Worm (Caenorhabditis elegans): ENCODE results near the gene Y69A2AR.28.

The Y69A2AR.28 gene

DNA sequence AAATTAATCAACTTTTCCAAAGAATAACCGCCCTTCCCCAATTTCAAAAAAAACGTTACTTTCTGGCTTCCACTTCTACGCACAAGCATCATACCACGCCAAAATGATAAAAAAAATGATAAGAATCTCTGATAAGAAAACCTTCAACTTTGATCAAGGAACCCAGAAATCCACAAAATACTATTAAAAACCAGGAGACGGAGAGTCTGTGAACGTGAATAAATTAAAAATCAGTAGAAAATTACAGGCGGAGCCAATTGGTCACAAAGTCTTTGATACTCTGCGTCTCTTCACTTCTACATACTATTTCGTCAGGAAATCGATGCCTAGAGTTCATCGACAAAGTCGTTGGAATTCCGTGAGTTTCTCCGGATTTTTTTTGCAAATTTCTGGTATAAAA, 5.8 kb upstream of the Y69A2AR.28 start, which contains the start of gene smf-3:
TSS of gene smf-3 (plus strand) at position 259 of the 400 bp plus-strand sequence.
- TF ChIP-seq nhr-77 (tag; optimal IDR thresholded peaks at IDR 0.05) (no peak), gmeb-1 (tag; optimal IDR thresholded peaks at IDR 0.05) (peak; percentile 15), dmd-4 (tag; optimal IDR thresholded peaks at IDR 0.05) (no peak), fos-1 (tag; optimal IDR thresholded peaks at IDR 0.05) (peak; percentile 85), crh-2 (tag; optimal IDR thresholded peaks at IDR 0.05) (peak; percentile 53), F13H6.1 (tag; optimal IDR thresholded peaks at IDR 0.05) (peak; percentile 26)

DNA sequence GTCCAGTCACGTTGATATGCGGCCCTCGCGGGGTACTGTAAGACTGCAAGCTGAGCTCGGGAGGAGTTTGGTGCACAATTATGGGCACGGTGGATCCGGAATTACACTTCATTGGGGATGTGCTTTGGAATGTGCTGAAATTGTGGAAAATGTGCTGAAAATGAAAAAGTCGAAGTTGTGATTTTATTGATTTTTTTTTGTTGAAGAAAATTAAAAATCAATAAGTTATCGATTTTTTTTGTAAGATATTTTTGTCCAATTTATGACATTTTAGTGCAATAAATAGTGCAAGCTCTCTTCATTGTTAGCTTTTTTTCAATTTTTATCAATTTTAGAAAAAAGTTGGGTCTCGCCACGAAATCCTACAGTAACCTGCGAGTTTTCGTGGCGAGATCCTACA, 4.0 kb upstream of the Y69A2AR.28 start:
- no peak for TF ChIP-seq F13H6.1 (tag; optimal IDR thresholded peaks at IDR 0.05)
- no peak for TF ChIP-seq unc-62 (GFP tag; optimal IDR thresholded peaks at IDR 0.05)
- TF ChIP-seq sem-4 (tag; optimal IDR thresholded peaks at IDR 0.05), result no peak
- no peak for TF ChIP-seq nhr-21 (tag; optimal IDR thresholded peaks at IDR 0.05)
- TF ChIP-seq nhr-129 (tag; optimal IDR thresholded peaks at IDR 0.05), result no peak
- no peak for TF ChIP-seq egl-27 (tag; optimal IDR thresholded peaks at IDR 0.05)
- TF ChIP-seq crh-2 (tag; optimal IDR thresholded peaks at IDR 0.05), result no peak
- no peak for TF ChIP-seq ama-1 (optimal IDR thresholded peaks at IDR 0.05)
- TF ChIP-seq unc-55 (GFP tag; optimal IDR thresholded peaks at IDR 0.05), result no peak
- no peak for TF ChIP-seq dmd-4 (tag; optimal IDR thresholded peaks at IDR 0.05)
- no peak for TF ChIP-seq snpc-4 (tag; optimal IDR thresholded peaks at IDR 0.05)
- TF ChIP-seq nhr-6 (tag; optimal IDR thresholded peaks at IDR 0.05), result no peak
- TF ChIP-seq lin-39 (tag; optimal IDR thresholded peaks at IDR 0.05), result no peak
- no peak for TF ChIP-seq elt-1 (tag; optimal IDR thresholded peaks at IDR 0.05)

DNA sequence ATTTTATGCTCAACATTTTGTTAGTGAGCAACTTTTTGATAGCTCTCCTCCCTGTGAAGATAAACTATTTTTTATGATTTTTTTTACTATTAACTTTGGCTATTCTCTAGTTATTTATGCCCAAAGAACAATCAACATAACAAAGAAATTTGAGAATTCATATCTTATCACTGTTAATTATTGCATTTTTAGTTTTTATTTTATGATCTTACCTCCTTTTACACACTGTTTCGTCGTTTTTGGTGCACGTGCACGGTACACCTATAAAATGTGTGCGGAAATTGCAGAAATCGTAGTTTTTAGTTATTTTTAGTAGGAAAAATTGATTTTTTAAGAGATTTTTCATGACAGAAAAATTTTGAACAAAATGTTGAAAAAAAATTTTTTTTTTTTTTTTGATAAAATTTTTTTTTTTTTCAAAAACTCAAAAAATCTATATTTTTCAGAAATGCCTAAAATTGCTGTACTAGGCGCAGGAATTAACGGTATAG, 938 bp upstream of the Y69A2AR.28 start, which contains the start of gene daao-1:
TSS of gene daao-1 (plus strand) at position 441 of the 491 bp plus-strand sequence.
- no peak for TF ChIP-seq lin-13 (GFP tag; optimal IDR thresholded peaks at IDR 0.05)
- no peak for TF ChIP-seq aly-2 (tag; optimal IDR thresholded peaks at IDR 0.05)
- no peak for TF ChIP-seq C34F6.9 (tag; optimal IDR thresholded peaks at IDR 0.05)

DNA sequence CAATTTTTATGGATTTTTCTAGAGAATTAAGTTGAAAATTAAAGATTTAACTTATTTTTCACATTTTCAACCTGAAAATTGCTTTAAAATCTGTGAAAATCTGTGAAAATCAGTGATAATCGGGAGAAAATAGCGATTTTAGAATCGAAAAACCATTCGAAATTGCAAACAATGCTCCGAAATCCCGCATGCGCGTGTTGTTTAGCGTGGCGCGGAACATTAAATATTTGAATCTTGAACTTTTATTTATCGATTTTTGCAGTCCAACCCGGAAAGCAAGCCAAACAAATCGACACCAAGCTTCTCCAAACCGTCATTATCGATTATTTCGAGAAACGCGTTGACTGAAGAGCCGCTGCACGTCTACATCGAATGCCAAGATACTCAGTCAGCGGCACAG, 1.9 kb downstream of the Y69A2AR.28 start:
- TF ChIP-seq Y55F3AM.14 (GFP tag; optimal IDR thresholded peaks at IDR 0.05), result no peak
- no peak for TF ChIP-seq elt-1 (tag; optimal IDR thresholded peaks at IDR 0.05)
- no peak for TF ChIP-seq mab-5 (tag; optimal IDR thresholded peaks at IDR 0.05)
- TF ChIP-seq R02D3.7 (tag; optimal IDR thresholded peaks at IDR 0.05), result no peak
- no peak for TF ChIP-seq ztf-11 (tag; optimal IDR thresholded peaks at IDR 0.05)
- TF ChIP-seq nhr-25 (tag; optimal IDR thresholded peaks at IDR 0.05), result no peak
- TF ChIP-seq nhr-129 (tag; optimal IDR thresholded peaks at IDR 0.05), result no peak
- TF ChIP-seq mdl-1 (tag; optimal IDR thresholded peaks at IDR 0.05), result no peak
- no peak for TF ChIP-seq unc-62 (GFP tag; optimal IDR thresholded peaks at IDR 0.05)

DNA sequence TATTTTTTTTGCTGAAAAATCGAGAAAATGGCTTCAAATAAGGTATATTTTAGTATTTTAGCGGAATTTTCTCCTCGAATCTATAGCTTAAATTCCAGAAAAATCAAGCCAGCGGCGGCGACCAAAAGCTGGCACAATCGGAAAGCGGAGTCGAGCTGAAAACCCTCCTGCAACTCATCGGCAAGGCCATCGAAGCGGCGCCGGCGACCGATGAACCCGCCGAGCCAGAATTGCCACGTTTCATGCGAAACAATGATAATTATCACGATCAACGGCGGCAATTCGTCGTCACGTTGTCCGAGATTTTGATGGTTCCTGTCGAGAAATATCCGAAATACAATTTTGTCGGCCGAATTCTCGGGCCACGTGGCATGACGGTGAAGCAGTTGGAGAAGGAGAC, 2.5 kb downstream of the Y69A2AR.28 start, which contains the start of gene Y69A2AR.32:
TSS of gene Y69A2AR.32 (plus strand) at position 28 of the 400 bp plus-strand sequence.
- TF ChIP-seq dmd-4 (tag; optimal IDR thresholded peaks at IDR 0.05), result no peak
- TF ChIP-seq mab-5 (tag; optimal IDR thresholded peaks at IDR 0.05), result no peak
- TF ChIP-seq unc-55 (GFP tag; optimal IDR thresholded peaks at IDR 0.05), result no peak
- TF ChIP-seq lsy-2 (tag; optimal IDR thresholded peaks at IDR 0.05), result no peak
- no peak for TF ChIP-seq ztf-1 (GFP tag; conservative IDR thresholded peaks at IDR 0.05)
- no peak for TF ChIP-seq ceh-16 (tag; optimal IDR thresholded peaks at IDR 0.05)
- TF ChIP-seq gmeb-1 (tag; optimal IDR thresholded peaks at IDR 0.05), result no peak
- no peak for TF ChIP-seq nhr-21 (tag; optimal IDR thresholded peaks at IDR 0.05)
- no peak for TF ChIP-seq sma-3 (GFP tag; optimal IDR thresholded peaks at IDR 0.05)
- TF ChIP-seq ceh-82 (tag; optimal IDR thresholded peaks at IDR 0.05), result no peak
- TF ChIP-seq nhr-77 (tag; optimal IDR thresholded peaks at IDR 0.05), result no peak
- TF ChIP-seq crh-2 (tag; optimal IDR thresholded peaks at IDR 0.05), result no peak
- no peak for TF ChIP-seq nhr-12 (tag; optimal IDR thresholded peaks at IDR 0.05)
- no peak for TF ChIP-seq unc-62 (GFP tag; optimal IDR thresholded peaks at IDR 0.05)
- no peak for TF ChIP-seq snpc-4 (tag; optimal IDR thresholded peaks at IDR 0.05)
- TF ChIP-seq mdl-1 (tag; optimal IDR thresholded peaks at IDR 0.05), result no peak
- no peak for TF ChIP-seq ztf-4 (tag; optimal IDR thresholded peaks at IDR 0.05)
- TF ChIP-seq F13H6.1 (tag; optimal IDR thresholded peaks at IDR 0.05), result no peak

All from whole organism, L2 larva.